Worm (Caenorhabditis elegans) whole organism, L2 larva: ENCODE results near the gene fbxa-116.

Source experiments
- C34F6.9 ChIP-seq: fragments of 150-350 bp; optimal IDR thresholded peaks from 2 replicates; lab custom pipeline; 2014; ENCODE audit warnings: missing biosample characterization, missing genetic modification characterization
- F13H6.1 ChIP-seq: sonication (generic microtip); optimal IDR thresholded peaks from 2 replicates; lab custom pipeline; 2016; ENCODE audit warnings: missing genetic modification characterization, missing compliant biosample characterization
- ZK546.5 ChIP-seq: sonication (generic microtip); optimal IDR thresholded peaks from 2 replicates; lab custom pipeline; 2017; ENCODE audit warnings: missing biosample characterization, missing genetic modification characterization
- alr-1 ChIP-seq: fragments of 150-350 bp; optimal IDR thresholded peaks from 2 replicates; lab custom pipeline; 2014; ENCODE audit warnings: missing biosample characterization, missing genetic modification characterization
- aly-2 ChIP-seq: fragments of 150-350 bp; optimal IDR thresholded peaks from 2 replicates; lab custom pipeline; 2014; ENCODE audit warnings: missing biosample characterization, missing genetic modification characterization
- blmp-1 ChIP-seq: sonication (generic microtip); optimal IDR thresholded peaks from 2 replicates; lab custom pipeline; 2017; ENCODE audit warnings: missing genetic modification characterization, mild to moderate bottlenecking, missing compliant biosample characterization, antibody characterized with exemption, moderate library complexity; ENCODE audit not compliant: insufficient read depth
- ceh-16 ChIP-seq: fragments of 150-350 bp; optimal IDR thresholded peaks from 2 replicates; lab custom pipeline; 2014; ENCODE audit warnings: missing biosample characterization, missing genetic modification characterization
- ceh-82 ChIP-seq: fragments of 150-350 bp; optimal IDR thresholded peaks from 2 replicates; lab custom pipeline; 2014; ENCODE audit warnings: missing biosample characterization, missing genetic modification characterization
- crh-2 ChIP-seq: sonication (generic microtip); optimal IDR thresholded peaks from 2 replicates; lab custom pipeline; 2017; ENCODE audit warnings: missing biosample characterization, missing genetic modification characterization
- dmd-4 ChIP-seq: sonication (generic microtip); optimal IDR thresholded peaks from 2 replicates; lab custom pipeline; 2017; ENCODE audit warnings: missing biosample characterization, missing genetic modification characterization
- egl-27 ChIP-seq: sonication (generic microtip); optimal IDR thresholded peaks from 3 replicates; lab custom pipeline; 2017; ENCODE audit warnings: missing biosample characterization, missing genetic modification reagents, missing genetic modification characterization
- elt-1 ChIP-seq: fragments of 150-350 bp; optimal IDR thresholded peaks from 2 replicates; lab custom pipeline; 2014; ENCODE audit warnings: missing biosample characterization, missing genetic modification characterization
- fos-1 ChIP-seq: fragments of 150-350 bp; optimal IDR thresholded peaks from 2 replicates; lab custom pipeline; 2014; ENCODE audit warnings: missing biosample characterization, missing genetic modification characterization
- lin-11 ChIP-seq: fragments of 150-350 bp; sonication (generic microtip); optimal IDR thresholded peaks from 2 replicates; lab custom pipeline; 2014; ENCODE audit warnings: missing biosample characterization, missing genetic modification characterization, inconsistent platforms, mixed read lengths
- lin-13 ChIP-seq: fragments of 150-350 bp; optimal IDR thresholded peaks from 2 replicates; lab custom pipeline; 2014; ENCODE audit warnings: missing biosample characterization, missing genetic modification reagents, missing genetic modification characterization
- lsy-2 ChIP-seq, 2 experiments: fragments of 150-350 bp in 1 of 2; sonication (generic microtip) in 1 of 2; optimal IDR thresholded peaks; 2 replicates each; lab custom pipeline; 2014 to 2017; ENCODE audit warnings: missing biosample characterization in 2 of 2, missing genetic modification characterization in 2 of 2
- mab-5 ChIP-seq: fragments of 150-350 bp; optimal IDR thresholded peaks from 2 replicates; lab custom pipeline; 2014; ENCODE audit warnings: missing biosample characterization, missing genetic modification characterization
- mbf-1 ChIP-seq: sonication (generic microtip); optimal IDR thresholded peaks from 2 replicates; lab custom pipeline; 2017; ENCODE audit warnings: missing biosample characterization, missing genetic modification characterization
- mdl-1 ChIP-seq, 2 experiments: fragments of 150-350 bp in 1 of 2; sonication (generic microtip) in 1 of 2; optimal IDR thresholded peaks; 2 replicates each; lab custom pipeline; 2017; ENCODE audit warnings: missing biosample characterization in 2 of 2, missing genetic modification characterization in 2 of 2
- nhr-10 ChIP-seq: sonication (generic microtip); optimal IDR thresholded peaks from 2 replicates; lab custom pipeline; 2017; ENCODE audit warnings: missing biosample characterization, missing genetic modification characterization
- nhr-11 ChIP-seq: fragments of 150-350 bp; optimal IDR thresholded peaks from 2 replicates; lab custom pipeline; 2014; ENCODE audit warnings: missing biosample characterization, missing genetic modification characterization
- nhr-129 ChIP-seq: fragments of 150-350 bp; optimal IDR thresholded peaks from 2 replicates; lab custom pipeline; 2014; ENCODE audit warnings: missing biosample characterization, missing genetic modification characterization
- nhr-23 ChIP-seq: fragments of 150-350 bp; optimal IDR thresholded peaks from 2 replicates; lab custom pipeline; 2014; ENCODE audit warnings: missing biosample characterization, missing genetic modification reagents, missing genetic modification characterization
- nhr-237 ChIP-seq: fragments of 150-350 bp; optimal IDR thresholded peaks from 2 replicates; lab custom pipeline; 2014; ENCODE audit warnings: missing biosample characterization, missing genetic modification characterization
- nhr-25 ChIP-seq: fragments of 150-350 bp; sonication (generic microtip); optimal IDR thresholded peaks from 3 replicates; lab custom pipeline; 2014; ENCODE audit warnings: missing biosample characterization, missing genetic modification characterization
- peb-1 ChIP-seq: fragments of 150-350 bp; optimal IDR thresholded peaks from 2 replicates; lab custom pipeline; 2014; ENCODE audit warnings: missing biosample characterization, missing genetic modification characterization
- sem-4 ChIP-seq: fragments of 150-350 bp; optimal IDR thresholded peaks from 2 replicates; lab custom pipeline; 2014; ENCODE audit warnings: missing biosample characterization, missing genetic modification reagents, missing genetic modification characterization
- skn-1 ChIP-seq: sonication (generic microtip); optimal IDR thresholded peaks from 2 replicates; lab custom pipeline; 2017; ENCODE audit warnings: missing biosample characterization, missing genetic modification characterization
- sma-9 ChIP-seq, 2 experiments: fragments of 150-350 bp in 1 of 2; sonication (generic microtip) in 1 of 2; optimal IDR thresholded peaks; 2 replicates each; lab custom pipeline; 2014 to 2016; ENCODE audit warnings: missing genetic modification characterization in 2 of 2, mild to moderate bottlenecking in 1 of 2, missing biosample characterization in 1 of 2, missing compliant biosample characterization in 1 of 2, missing genetic modification reagents in 1 of 2, moderate library complexity in 1 of 2
- snpc-4 ChIP-seq: fragments of 150-350 bp; optimal IDR thresholded peaks from 2 replicates; lab custom pipeline; 2014; ENCODE audit warnings: missing biosample characterization, missing genetic modification characterization
- unc-39 ChIP-seq: fragments of 150-350 bp; optimal IDR thresholded peaks from 2 replicates; lab custom pipeline; 2014; ENCODE audit warnings: missing biosample characterization, missing genetic modification characterization
- unc-62 ChIP-seq: fragments of 150-350 bp; optimal IDR thresholded peaks from 2 replicates; lab custom pipeline; 2014; ENCODE audit warnings: missing biosample characterization, missing genetic modification reagents, missing genetic modification characterization
- zag-1 ChIP-seq: fragments of 150-350 bp; optimal IDR thresholded peaks from 2 replicates; lab custom pipeline; 2014; ENCODE audit warnings: missing biosample characterization, missing genetic modification characterization
- ztf-1 ChIP-seq: fragments of 200-800 bp; sonication (Bioruptor generic); conservative IDR thresholded peaks from 2 replicates; pipeline ENCODE4 v1.3.6; 2022; ENCODE audit warnings: missing genetic modification characterization, missing compliant biosample characterization
- ztf-11 ChIP-seq: sonication (generic microtip); optimal IDR thresholded peaks from 2 replicates; lab custom pipeline; 2017; ENCODE audit warnings: missing biosample characterization, missing genetic modification characterization

The fbxa-116 gene

DNA sequence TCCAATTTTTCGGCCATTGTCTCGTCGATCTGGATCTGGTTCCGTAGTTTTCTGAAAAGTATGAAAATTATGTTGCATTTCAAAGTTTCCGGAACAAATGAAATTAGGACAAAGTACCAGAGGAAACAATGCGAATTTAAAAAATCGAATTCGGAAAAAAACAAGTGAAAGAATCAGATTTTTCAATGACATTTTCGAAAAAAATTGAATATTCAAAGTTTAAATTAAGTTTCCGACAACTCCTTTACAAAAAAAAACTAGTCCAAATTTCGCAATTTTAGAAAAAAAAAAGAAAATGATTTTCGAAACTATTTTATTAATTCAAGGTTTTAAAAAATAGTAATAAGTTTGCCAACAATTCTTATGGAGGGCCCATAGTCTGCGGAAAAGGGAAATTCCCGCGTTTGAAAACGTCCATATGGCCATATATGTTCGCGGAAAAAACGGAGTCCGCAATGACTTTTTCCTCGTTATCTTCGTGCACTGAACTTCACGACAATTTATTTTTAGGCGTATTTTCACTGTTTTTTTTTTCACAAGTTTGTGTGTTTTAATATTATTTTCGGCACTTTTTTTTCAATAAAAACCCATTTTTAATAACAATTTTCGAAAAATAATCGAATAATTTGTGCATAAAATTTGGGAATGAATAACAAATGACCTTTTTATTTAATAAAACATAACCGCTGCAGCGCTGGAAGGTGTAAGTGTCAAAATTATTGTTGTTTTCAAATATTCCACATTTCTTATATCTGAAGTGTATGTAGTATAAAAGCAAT lies 3.6 kb upstream of the fbxa-116 start, which contains the start of the genes fbxa-115 and Y113G7B.27:
TSS of gene fbxa-115 (minus strand) at position 51 of the 779 bp plus-strand sequence.
TSS of gene Y113G7B.27 (plus strand) at position 729 of the 779 bp plus-strand sequence.
- peak; percentile 78 for TF ChIP-seq skn-1
- TF ChIP-seq peb-1 (tag; lab: Kevin White, UChicago), result no peak
- TF ChIP-seq zag-1 (tag; lab: Kevin White, UChicago), result no peak
- no peak for TF ChIP-seq ztf-1 (GFP tag; lab: Robert Waterston, UW)

DNA sequence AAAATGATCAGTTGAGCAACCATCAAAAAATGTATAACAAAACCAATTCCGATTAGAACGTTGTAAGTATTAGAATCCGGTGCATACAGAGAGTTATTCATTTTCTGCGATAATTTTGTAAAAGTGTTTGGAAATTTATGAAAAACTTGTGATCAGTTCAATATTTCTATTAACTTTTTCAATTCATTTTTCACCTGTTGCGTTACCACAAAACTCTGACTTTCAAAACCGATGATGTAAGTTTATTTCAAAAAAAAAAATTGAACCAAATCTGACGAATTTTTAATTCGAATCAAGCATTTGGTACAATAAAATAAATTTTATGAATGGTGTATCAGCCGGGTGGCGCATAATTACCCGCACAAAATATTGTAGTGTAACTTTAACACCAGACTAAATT lies 2.1 kb downstream of the fbxa-116 start, which contains the start of gene srz-16:
TSS of gene srz-16 (minus strand) at position 101 of the 400 bp plus-strand sequence.
- TF ChIP-seq unc-62 (GFP tag; lab: Kevin White, UChicago) (no peak), sma-9 (GFP tag; optimal IDR thresholded peaks at IDR 0.05; lab: Kevin White, UChicago) (no peak), sma-9 (tag; optimal IDR thresholded peaks at IDR 0.05; lab: Kevin White, UChicago) (no peak), aly-2 (no peak), F13H6.1 (no peak), nhr-237 (no peak), mdl-1 (tag; optimal IDR thresholded peaks at IDR 0.05; lab: Kevin White, UChicago) (no peak), lin-11 (tag; lab: Kevin White, UChicago) (no peak), lin-13 (GFP tag; lab: Kevin White, UChicago) (no peak), mbf-1 (no peak), fos-1 (tag; lab: Kevin White, UChicago) (no peak), ceh-82 (tag; lab: Kevin White, UChicago) (no peak), ztf-1 (GFP tag; lab: Robert Waterston, UW) (no peak), nhr-129 (tag; lab: Kevin White, UChicago) (no peak), nhr-10 (no peak)

DNA sequence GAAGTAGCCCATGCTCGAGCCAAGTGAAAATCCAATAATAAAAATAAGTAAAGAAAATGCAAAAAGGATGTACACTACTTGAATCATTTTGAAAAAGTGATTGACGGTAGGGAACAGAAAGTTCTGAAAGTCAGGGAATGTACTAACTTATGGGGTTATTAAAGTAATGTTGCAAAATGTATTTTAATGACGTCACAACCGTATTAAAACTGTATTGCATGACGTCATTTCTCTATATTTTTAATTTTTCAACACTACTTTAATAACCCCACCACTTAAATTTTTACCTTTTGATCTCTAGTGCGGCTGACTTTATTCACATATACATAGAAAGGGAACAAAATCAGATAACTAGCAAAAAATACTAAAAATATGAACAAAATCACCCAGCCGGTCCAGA lies 6.4 kb downstream of the fbxa-116 start:
- TF ChIP-seq alr-1 (tag; lab: Kevin White, UChicago) (no peak), skn-1 (no peak), mab-5 (tag; lab: Kevin White, UChicago) (no peak), ztf-11 (tag; lab: Kevin White, UChicago) (no peak), nhr-129 (tag; lab: Kevin White, UChicago) (no peak), zag-1 (tag; lab: Kevin White, UChicago) (no peak), nhr-23 (no peak), ceh-16 (no peak), unc-62 (GFP tag; lab: Kevin White, UChicago) (no peak), nhr-25 (tag; lab: Kevin White, UChicago) (no peak), ztf-1 (GFP tag; lab: Robert Waterston, UW) (no peak), egl-27 (no peak), elt-1 (no peak), unc-39 (tag; lab: Kevin White, UChicago) (no peak), F13H6.1 (no peak), snpc-4 (tag; lab: Kevin White, UChicago) (no peak), sem-4 (tag; lab: Kevin White, UChicago) (no peak), dmd-4 (tag; lab: Kevin White, UChicago) (no peak)
- TF ChIP-seq, all 48 proteins: peak for 0

DNA sequence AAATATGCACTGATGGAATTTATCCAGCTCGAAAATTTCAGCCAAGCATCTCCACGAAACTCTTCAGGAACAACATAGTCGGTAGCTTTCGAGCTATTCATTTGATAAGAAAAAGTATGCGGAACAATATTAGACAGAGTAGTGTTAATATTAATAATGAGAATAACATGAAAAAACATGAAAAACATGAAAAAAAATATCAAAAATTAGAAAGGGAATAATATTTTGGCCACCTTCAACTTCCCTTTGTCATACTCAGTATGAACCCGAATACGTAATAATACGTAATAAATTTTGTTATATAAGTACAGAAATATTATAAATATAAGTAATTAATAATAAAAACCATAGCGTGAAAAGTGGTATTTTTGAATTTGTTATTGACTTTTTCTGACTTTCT lies 16.7 kb downstream of the fbxa-116 start, which contains the start of gene srw-39:
TSS of gene srw-39 (minus strand) at position 101 of the 400 bp plus-strand sequence.
- TF ChIP-seq C34F6.9 (tag; lab: Kevin White, UChicago) (no peak), lin-11 (tag; lab: Kevin White, UChicago) (no peak), nhr-11 (tag; lab: Kevin White, UChicago) (no peak), lsy-2 (tag; optimal IDR thresholded peaks at IDR 0.05; lab: Kevin White, UChicago) (no peak), ZK546.5 (tag; lab: Kevin White, UChicago) (no peak), blmp-1 (tag; lab: Kevin White, UChicago) (no peak), egl-27 (no peak), zag-1 (tag; lab: Kevin White, UChicago) (no peak), crh-2 (tag; lab: Kevin White, UChicago) (no peak)
